Fruit fly (Drosophila melanogaster): ENCODE data around the gene Ziz.

Ziz gene

DNA sequence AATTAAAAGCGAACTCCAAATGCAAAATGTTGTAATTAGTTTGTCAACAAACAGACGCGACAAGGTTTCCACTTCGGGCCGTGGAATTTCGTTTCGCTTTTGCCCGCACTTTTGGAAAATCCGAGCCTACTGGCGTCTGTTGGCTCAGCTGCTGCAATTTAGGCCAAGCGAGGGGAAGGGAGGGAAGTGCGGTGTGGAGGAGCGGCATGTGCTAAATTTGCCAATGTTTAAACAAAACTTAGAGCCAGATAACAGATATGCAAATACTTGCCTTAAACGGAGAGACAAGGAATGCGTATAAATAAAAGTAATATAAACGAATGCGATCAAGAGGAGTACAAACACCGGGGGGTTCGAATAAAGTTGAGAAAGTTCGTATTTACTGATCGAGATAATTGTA, 27.5 kb upstream of the Ziz start (continued):
- TF ChIP-seq eyg (GFP tag; optimal IDR thresholded peaks at IDR 0.05) (no peak), lab (GFP tag; optimal IDR thresholded peaks at IDR 0.05) (peak; percentile 48), ase (GFP tag; IDR thresholded peaks at IDR 0.05) (no peak), chm (GFP tag; IDR thresholded peaks at IDR 0.05) (no peak), hb (GFP tag; IDR thresholded peaks at IDR 0.05; ENCODE audit: partially characterized antibody) (no peak), run (tag; optimal IDR thresholded peaks at IDR 0.05) (no peak), Dfd (GFP tag; optimal IDR thresholded peaks at IDR 0.05) (no peak), Eip74EF (GFP tag; optimal IDR thresholded peaks at IDR 0.05) (no peak), gsb-n (tag; optimal IDR thresholded peaks at IDR 0.05) (no peak), CG1602 (GFP tag; optimal IDR thresholded peaks at IDR 0.05) (no peak), lbe (GFP tag; optimal IDR thresholded peaks at IDR 0.05) (peak; percentile 26), CG10431 (GFP tag; optimal IDR thresholded peaks at IDR 0.05) (no peak), ERR (GFP tag; optimal IDR thresholded peaks at IDR 0.05) (no peak), HmgZ (tag; optimal IDR thresholded peaks at IDR 0.05) (no peak), sd (tag; optimal IDR thresholded peaks at IDR 0.05) (peak; percentile 20), lola (GFP tag; optimal IDR thresholded peaks at IDR 0.05) (no peak), ken (GFP tag; IDR thresholded peaks at IDR 0.05) (no peak), crc (GFP tag; optimal IDR thresholded peaks at IDR 0.05) (no peak), schlank (tag; optimal IDR thresholded peaks at IDR 0.05) (no peak), Dek (tag; optimal IDR thresholded peaks at IDR 0.05) (no peak), CG8290 (GFP tag; optimal IDR thresholded peaks at IDR 0.05) (no peak), CG8290 (tag; optimal IDR thresholded peaks at IDR 0.05) (peak in 1 of 2 experiments; percentile 41), CG10147 (GFP tag; optimal IDR thresholded peaks at IDR 0.05) (no peak), Sin3A (optimal IDR thresholded peaks at IDR 0.05) (no peak), ara (GFP tag; IDR thresholded peaks at IDR 0.05) (no peak), insv (GFP tag; optimal IDR thresholded peaks at IDR 0.05) (no peak), nom (GFP tag; optimal IDR thresholded peaks at IDR 0.05) (no peak), CG12071 (GFP tag; optimal IDR thresholded peaks at IDR 0.05) (peak; percentile 1), CG17612 (GFP tag; IDR thresholded peaks at IDR 0.05) (no peak), CG15269 (tag; optimal IDR thresholded peaks at IDR 0.05) (peak; percentile 6), corto (GFP tag; optimal IDR thresholded peaks at IDR 0.05) (no peak), CG15073 (GFP tag; optimal IDR thresholded peaks at IDR 0.05) (no peak), Atf-2 (GFP tag; optimal IDR thresholded peaks at IDR 0.05) (no peak), CG11504 (tag; optimal IDR thresholded peaks at IDR 0.05) (no peak), nmo (GFP tag; optimal IDR thresholded peaks at IDR 0.05) (no peak), CG6765 (GFP tag; optimal IDR thresholded peaks at IDR 0.05) (peak; percentile 16), MBD-R2 (GFP tag; IDR thresholded peaks at IDR 0.05) (no peak), CG12744 (GFP tag; optimal IDR thresholded peaks at IDR 0.05) (no peak), Med (GFP tag) (peak; percentile 76), Pdp1 (GFP tag; optimal IDR thresholded peaks at IDR 0.05) (no peak), CG11456 (GFP tag; IDR thresholded peaks at IDR 0.05) (no peak), Fer3 (tag; optimal IDR thresholded peaks at IDR 0.05) (no peak), CG4730 (GFP tag; IDR thresholded peaks at IDR 0.05) (no peak), CkIIα-i1 (GFP tag; IDR thresholded peaks at IDR 0.05) (no peak), pan (optimal IDR thresholded peaks at IDR 0.05) (no peak), pan (GFP tag; optimal IDR thresholded peaks at IDR 0.05 in 1 of 2, IDR thresholded peaks at IDR 0.05 in 1 of 2) (no peak)

Measured in whole organism, embryonic.